Fruit fly (Drosophila melanogaster) whole organism, prepupa: ENCODE data around the gene Indy.

Experiments used
- Blimp-1 ChIP-seq: fragments of 200-800 bp; sonication (Bioruptor generic); optimal IDR thresholded peaks from 3 replicates; lab custom pipeline; 2017; ENCODE audit warnings: missing biosample characterization, missing genetic modification characterization, mild to moderate bottlenecking, moderate library complexity, missing genetic modification reagents
- CG10631 ChIP-seq: fragments of 200-800 bp; sonication (Bioruptor generic); optimal IDR thresholded peaks from 2 replicates; lab custom pipeline; 2016; ENCODE audit warnings: missing biosample characterization, missing genetic modification characterization
- CG10669 ChIP-seq: fragments of 200-800 bp; sonication (Bioruptor generic); optimal IDR thresholded peaks from 3 replicates; lab custom pipeline; 2018; ENCODE audit warnings: missing biosample characterization, mild to moderate bottlenecking, missing genetic modification characterization, moderate library complexity
- CG11762 ChIP-seq: fragments of 200-800 bp; sonication (Bioruptor generic); optimal IDR thresholded peaks from 3 replicates; lab custom pipeline; 2016; ENCODE audit warnings: missing biosample characterization, missing genetic modification characterization; ENCODE audit not compliant: insufficient read depth
- CG11902 ChIP-seq: fragments of 200-800 bp; sonication (Bioruptor generic); optimal IDR thresholded peaks from 3 replicates; lab custom pipeline; 2016; ENCODE audit warnings: missing biosample characterization, missing genetic modification characterization
- CG15336 ChIP-seq: fragments of 200-800 bp; sonication (Bioruptor generic); IDR thresholded peaks from 2 replicates; pipeline ENCODE4 v1.3.6; 2022; ENCODE audit warnings: missing biosample characterization, missing genetic modification characterization
- CG31627 ChIP-seq: fragments of 200-800 bp; sonication (Bioruptor generic); optimal IDR thresholded peaks from 3 replicates; lab custom pipeline; 2016; ENCODE audit warnings: missing biosample characterization, missing genetic modification characterization
- CG32006 ChIP-seq: fragments of 200-800 bp; sonication (Bioruptor generic); optimal IDR thresholded peaks from 3 replicates; lab custom pipeline; 2017; ENCODE audit warnings: missing biosample characterization, mild to moderate bottlenecking, missing genetic modification characterization
- CG6163 ChIP-seq: fragments of 200-800 bp; sonication (Bioruptor generic); IDR thresholded peaks from 3 replicates; pipeline ENCODE4 v1.3.6; 2022; ENCODE audit warnings: missing biosample characterization, missing genetic modification characterization
- CG7368 ChIP-seq: fragments of 200-800 bp; sonication (Bioruptor generic); optimal IDR thresholded peaks from 3 replicates; lab custom pipeline; 2016; ENCODE audit warnings: missing biosample characterization, missing genetic modification characterization
- CG8319 ChIP-seq: fragments of 200-800 bp; sonication (Bioruptor generic); optimal IDR thresholded peaks from 3 replicates; lab custom pipeline; 2016; ENCODE audit warnings: missing biosample characterization, missing genetic modification characterization
- CG8632 ChIP-seq: fragments of 200-800 bp; sonication (Bioruptor generic); optimal IDR thresholded peaks from 3 replicates; lab custom pipeline; 2016; ENCODE audit warnings: missing biosample characterization, missing genetic modification characterization
- CG9139 ChIP-seq: fragments of 200-800 bp; sonication (Bioruptor generic); optimal IDR thresholded peaks from 3 replicates; lab custom pipeline; 2017; ENCODE audit warnings: missing biosample characterization, mild to moderate bottlenecking, missing genetic modification characterization
- Eip93F ChIP-seq: fragments of 200-800 bp; sonication (Bioruptor generic); optimal IDR thresholded peaks from 2 replicates; lab custom pipeline; 2016; ENCODE audit warnings: missing biosample characterization, mild to moderate bottlenecking, missing genetic modification characterization
- Ets21C ChIP-seq: fragments of 200-800 bp; sonication (Bioruptor generic); optimal IDR thresholded peaks from 3 replicates; lab custom pipeline; 2016; ENCODE audit warnings: missing biosample characterization, missing genetic modification characterization
- Gug ChIP-seq: fragments of 200-800 bp; sonication (Bioruptor generic); IDR thresholded peaks from 2 replicates; pipeline ENCODE4 v1.3.6; 2022; ENCODE audit warnings: missing biosample characterization, missing genetic modification characterization
- Hr4 ChIP-seq: fragments of 200-800 bp; sonication (Bioruptor generic); optimal IDR thresholded peaks from 3 replicates; lab custom pipeline; 2016; ENCODE audit warnings: missing biosample characterization, missing genetic modification characterization
- Lpt ChIP-seq: fragments of 200-800 bp; sonication (Bioruptor generic); optimal IDR thresholded peaks from 3 replicates; lab custom pipeline; 2016; ENCODE audit warnings: missing biosample characterization, missing genetic modification characterization
- Met ChIP-seq: fragments of 200-800 bp; sonication (Bioruptor generic); optimal IDR thresholded peaks from 3 replicates; lab custom pipeline; 2016; ENCODE audit warnings: missing biosample characterization, missing genetic modification characterization
- OdsH ChIP-seq: fragments of 200-800 bp; sonication (Bioruptor generic); optimal IDR thresholded peaks from 3 replicates; lab custom pipeline; 2016; ENCODE audit warnings: missing biosample characterization, missing genetic modification characterization
- Smox ChIP-seq: fragments of 200-800 bp; sonication (Bioruptor generic); optimal IDR thresholded peaks from 3 replicates; lab custom pipeline; 2016; ENCODE audit warnings: missing biosample characterization, missing genetic modification characterization
- Sox102F ChIP-seq: fragments of 200-800 bp; sonication (Bioruptor generic); optimal IDR thresholded peaks from 2 replicates; lab custom pipeline; 2016; ENCODE audit warnings: missing biosample characterization, mild to moderate bottlenecking, missing genetic modification characterization
- Sox15 ChIP-seq: fragments of 200-800 bp; sonication (Bioruptor generic); optimal IDR thresholded peaks from 3 replicates; lab custom pipeline; 2016; ENCODE audit warnings: missing biosample characterization, missing genetic modification characterization
- achi ChIP-seq: fragments of 200-800 bp; sonication (Bioruptor generic); optimal IDR thresholded peaks from 3 replicates; lab custom pipeline; 2016; ENCODE audit warnings: missing biosample characterization, missing genetic modification characterization
- acj6 ChIP-seq: fragments of 200-800 bp; sonication (Bioruptor generic); optimal IDR thresholded peaks from 3 replicates; lab custom pipeline; 2016; ENCODE audit warnings: missing biosample characterization, missing genetic modification characterization
- cyc ChIP-seq: fragments of 200-800 bp; sonication (Bioruptor generic); optimal IDR thresholded peaks from 3 replicates; lab custom pipeline; 2016; ENCODE audit warnings: missing biosample characterization, missing genetic modification characterization
- dac ChIP-seq: fragments of 200-800 bp; sonication (Bioruptor generic); optimal IDR thresholded peaks from 2 replicates; lab custom pipeline; 2017; ENCODE audit warnings: missing biosample characterization, mild to moderate bottlenecking, missing genetic modification characterization
- dsx ChIP-seq: fragments of 200-800 bp; optimal IDR thresholded peaks from 3 replicates; lab custom pipeline; 2019; ENCODE audit warnings: missing biosample characterization, mild to moderate bottlenecking, missing genetic modification characterization, moderate library complexity; ENCODE audit not compliant: poor library complexity, severe bottlenecking
- eg ChIP-seq: fragments of 200-800 bp; sonication (Bioruptor generic); IDR thresholded peaks from 3 replicates; pipeline ENCODE4 v1.3.6; 2022; ENCODE audit warnings: missing biosample characterization, missing genetic modification characterization
- esn ChIP-seq: fragments of 200-800 bp; sonication (Bioruptor generic); optimal IDR thresholded peaks from 2 replicates; lab custom pipeline; 2016; ENCODE audit warnings: missing biosample characterization, mild to moderate bottlenecking, missing genetic modification characterization, moderate library complexity
- fd59A ChIP-seq: fragments of 200-800 bp; sonication (Bioruptor generic); optimal IDR thresholded peaks from 2 replicates; lab custom pipeline; 2017; ENCODE audit warnings: missing biosample characterization, mild to moderate bottlenecking, missing genetic modification characterization, missing genetic modification reagents
- fd85E ChIP-seq: fragments of 200-800 bp; sonication (Bioruptor generic); optimal IDR thresholded peaks from 3 replicates; lab custom pipeline; 2016; ENCODE audit warnings: missing biosample characterization, missing genetic modification characterization
- fkh ChIP-seq: fragments of 200-800 bp; sonication (Bioruptor generic); optimal IDR thresholded peaks from 3 replicates; lab custom pipeline; 2017; ENCODE audit warnings: missing biosample characterization, mild to moderate bottlenecking, missing genetic modification characterization, moderate library complexity
- lz ChIP-seq: fragments of 200-800 bp; sonication (Bioruptor generic); optimal IDR thresholded peaks from 3 replicates; lab custom pipeline; 2016; ENCODE audit warnings: missing biosample characterization, missing genetic modification characterization
- spab ChIP-seq: fragments of 200-800 bp; sonication (Bioruptor generic); optimal IDR thresholded peaks from 2 replicates; lab custom pipeline; 2017; ENCODE audit warnings: missing biosample characterization, mild to moderate bottlenecking, missing genetic modification characterization, missing genetic modification reagents
- ss ChIP-seq, 2 experiments: fragments of 200-800 bp; sonication (Bioruptor generic); optimal IDR thresholded peaks; 2 replicates in 1 of 2; 3 replicates in 1 of 2; lab custom pipeline; 2017 to 2018; ENCODE audit warnings: mild to moderate bottlenecking in 2 of 2, missing biosample characterization in 2 of 2, missing genetic modification characterization in 2 of 2, moderate library complexity in 1 of 2
- svp ChIP-seq: fragments of 200-800 bp; sonication (Bioruptor generic); peaks from one replicate; lab custom pipeline; 2016; ENCODE audit warnings: missing biosample characterization, missing genetic modification characterization
- topi ChIP-seq: fragments of 200-800 bp; sonication (Bioruptor generic); optimal IDR thresholded peaks from 3 replicates; lab custom pipeline; 2016; ENCODE audit warnings: missing biosample characterization, missing genetic modification characterization
- vri ChIP-seq: fragments of 200-800 bp; sonication (Bioruptor generic); optimal IDR thresholded peaks from 3 replicates; lab custom pipeline; 2016; ENCODE audit warnings: missing biosample characterization, mild to moderate bottlenecking, missing genetic modification characterization

Indy gene

DNA sequence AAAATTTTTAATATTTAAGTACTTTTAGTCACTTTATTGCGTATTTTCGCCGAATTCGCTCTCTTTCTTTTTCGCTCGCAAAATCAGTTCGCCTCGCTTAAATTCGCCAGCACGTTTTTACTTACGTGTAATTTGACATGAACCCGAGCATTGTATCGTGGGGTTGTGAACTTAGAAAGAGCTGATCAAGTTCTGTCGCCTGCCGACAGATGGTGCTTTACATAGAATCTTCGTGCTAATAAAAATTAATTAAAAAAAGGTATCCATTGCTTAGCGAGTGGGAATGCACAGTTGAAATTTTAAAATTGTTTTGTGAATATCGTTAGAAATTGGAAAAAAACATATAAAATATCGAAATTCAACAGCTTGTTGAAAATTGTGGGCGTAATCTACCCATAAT is 2.4 kb upstream of the Indy start (continued):
- TF ChIP-seq vri (GFP tag; lab: Kevin White, UChicago): peak; percentile 10
- TF ChIP-seq dac (GFP tag; lab: Kevin White, UChicago): no peak
- TF ChIP-seq spab (GFP tag; lab: Kevin White, UChicago): no peak
- TF ChIP-seq eg (GFP tag; lab: Robert Waterston, UW): no peak
- no peak for TF ChIP-seq CG32006
- TF ChIP-seq OdsH (GFP tag; lab: Kevin White, UChicago): peak; percentile 43
- peak; percentile 37 for TF ChIP-seq Smox (GFP tag; lab: Kevin White, UChicago)
- TF ChIP-seq, all 60 proteins: peak for 19

DNA sequence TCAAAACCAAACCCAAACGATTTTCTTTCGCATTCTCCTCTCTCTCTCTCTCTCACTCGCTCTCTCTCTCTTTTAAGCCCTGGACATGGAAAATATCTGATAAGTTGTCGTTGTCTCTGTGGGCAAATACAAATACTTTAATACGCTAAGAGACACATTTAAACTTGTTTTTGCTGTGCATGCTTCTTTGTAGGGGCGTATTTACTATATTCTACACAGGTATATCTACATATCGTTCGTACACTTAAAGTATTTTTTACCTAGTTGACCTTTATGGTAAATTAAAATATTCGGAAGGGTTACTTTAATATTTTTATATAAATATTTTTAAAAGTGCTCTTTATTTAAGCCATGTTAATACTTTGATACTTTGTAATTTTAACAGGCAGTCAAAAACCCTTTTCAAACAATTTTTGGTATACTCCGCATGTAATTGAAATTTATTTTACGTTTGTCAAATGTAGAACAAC is 240 bp upstream of the Indy start:
- peak in 1 of 2 experiments; percentile 8 for TF ChIP-seq ss (GFP tag; optimal IDR thresholded peaks at IDR 0.05; lab: Kevin White, UChicago)
- TF ChIP-seq CG15336 (GFP tag; lab: Robert Waterston, UW): 0 out of 2 replicates have a peak, but pooled peaks have one; percentile 14
- TF ChIP-seq CG8319 (GFP tag; lab: Kevin White, UChicago): no peak
- TF ChIP-seq achi (GFP tag; lab: Kevin White, UChicago): no peak
- TF ChIP-seq Gug (GFP tag; lab: Robert Waterston, UW): no peak
- no peak for TF ChIP-seq CG10669 (GFP tag; lab: Kevin White, UChicago)
- TF ChIP-seq CG31627 (GFP tag; lab: Kevin White, UChicago): no peak
- peak; percentile 17 for TF ChIP-seq fkh
- TF ChIP-seq Sox102F (GFP tag; lab: Kevin White, UChicago): no peak
- TF ChIP-seq CG8632 (GFP tag; lab: Kevin White, UChicago): no peak
- TF ChIP-seq topi (GFP tag; lab: Kevin White, UChicago): no peak
- no peak for TF ChIP-seq Eip93F
- no peak for TF ChIP-seq CG10631 (GFP tag; lab: Kevin White, UChicago)
- TF ChIP-seq Blimp-1 (GFP tag; lab: Kevin White, UChicago): no peak
- TF ChIP-seq fd85E: no peak
- TF ChIP-seq cyc: no peak
- no peak for TF ChIP-seq Met (GFP tag; lab: Kevin White, UChicago)
- TF ChIP-seq fd59A (GFP tag; lab: Kevin White, UChicago): no peak
- TF ChIP-seq dsx: peak; percentile 74
- TF ChIP-seq vri (GFP tag; lab: Kevin White, UChicago): no peak
- no peak for TF ChIP-seq esn (GFP tag; lab: Kevin White, UChicago)
- no peak for TF ChIP-seq CG6163 (GFP tag; lab: Robert Waterston, UW)

DNA sequence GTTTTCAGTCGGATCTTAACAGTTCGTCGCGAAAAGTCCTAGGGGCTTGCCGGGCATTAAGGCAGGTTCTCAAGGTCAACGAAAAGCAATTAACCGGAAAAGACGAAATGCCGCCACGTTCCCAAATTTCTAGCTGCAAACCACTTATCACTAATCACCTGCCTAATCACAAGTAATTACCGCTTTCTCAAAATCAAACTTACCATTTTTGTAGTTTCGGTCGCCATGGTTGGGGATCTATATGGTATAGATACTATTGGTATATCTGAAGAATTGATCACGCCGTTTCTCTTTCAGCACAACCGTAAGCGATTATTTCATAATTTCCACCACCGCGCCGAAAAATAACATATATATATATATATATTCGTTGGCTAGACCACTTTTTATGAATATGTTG is 234 bp downstream of the Indy start:
- no peak for TF ChIP-seq CG9139 (GFP tag; lab: Kevin White, UChicago)
- no peak for TF ChIP-seq CG11762
- TF ChIP-seq svp (GFP tag; lab: Kevin White, UChicago): no peak
- no peak for TF ChIP-seq Eip93F
- no peak for TF ChIP-seq Met (GFP tag; lab: Kevin White, UChicago)
- TF ChIP-seq acj6: no peak

DNA sequence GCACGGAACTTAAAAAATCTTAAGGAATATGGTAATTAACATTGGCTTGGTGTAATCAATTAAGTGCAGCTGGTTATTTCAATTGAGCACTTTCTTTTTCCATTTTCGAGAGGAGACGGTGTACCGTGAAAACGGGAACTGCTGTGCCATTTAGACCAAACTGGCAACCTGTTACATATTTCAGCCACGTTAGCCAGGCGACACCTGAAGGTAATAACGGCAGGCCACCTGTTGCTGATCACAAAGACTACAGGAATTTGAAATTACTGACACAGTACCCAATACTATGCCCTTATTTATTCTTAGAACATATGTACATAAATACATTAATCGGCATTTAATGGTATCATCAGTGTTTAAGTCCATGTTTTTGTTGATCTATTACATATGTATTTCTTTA is 3.8 kb downstream of the Indy start:
- no peak for TF ChIP-seq CG7368 (GFP tag; lab: Kevin White, UChicago)
- no peak for TF ChIP-seq fkh
- no peak for TF ChIP-seq CG11902 (GFP tag; lab: Kevin White, UChicago)
- no peak for TF ChIP-seq Hr4 (GFP tag; lab: Kevin White, UChicago)
- no peak for TF ChIP-seq Sox102F (GFP tag; lab: Kevin White, UChicago)
- TF ChIP-seq Ets21C (GFP tag; lab: Kevin White, UChicago): no peak
- no peak for TF ChIP-seq Sox15 (GFP tag; lab: Kevin White, UChicago)
- no peak for TF ChIP-seq eg (GFP tag; lab: Robert Waterston, UW)
- no peak for TF ChIP-seq Lpt
- TF ChIP-seq topi (GFP tag; lab: Kevin White, UChicago): no peak
- TF ChIP-seq lz: no peak
- TF ChIP-seq, all 60 proteins: peak for 0
